Fruit fly (Drosophila melanogaster): Measurements from ENCODE around the gene pkm.
A peak's percentile ranks its signal among the peaks of the same experiment; 100 is the strongest.

The pkm gene

dm6 chrX:11576540-11576939 lies 7.4 kb downstream of the pkm start, which contains the start of gene CG11695 (continued):
- TF ChIP-seq Dll (GFP tag; IDR thresholded peaks at IDR 0.05; ENCODE audit: partially characterized antibody), result no peak
- TF ChIP-seq tx (GFP tag; optimal IDR thresholded peaks at IDR 0.05), result peak; percentile 15
- peak; percentile 39 for TF ChIP-seq CG16815 (GFP tag; optimal IDR thresholded peaks at IDR 0.05)
- TF ChIP-seq CG16813 (GFP tag; IDR thresholded peaks at IDR 0.05; ENCODE audit: partially characterized antibody), result no peak
- TF ChIP-seq Dbx (GFP tag; IDR thresholded peaks at IDR 0.05), result 0 out of 3 replicates have a peak, but pooled peaks have one; percentile 57
- no peak for TF ChIP-seq Dref (GFP tag; IDR thresholded peaks at IDR 0.05)
- no peak for TF ChIP-seq CG1832 (GFP tag; optimal IDR thresholded peaks at IDR 0.05)
- TF ChIP-seq Sry-β (GFP tag; optimal IDR thresholded peaks at IDR 0.05), result peak; percentile 95
- TF ChIP-seq Jarid2 (GFP tag; optimal IDR thresholded peaks at IDR 0.05), result peak; percentile 22
- peak; percentile 81 for TF ChIP-seq lilli (GFP tag; optimal IDR thresholded peaks at IDR 0.05)
- TF ChIP-seq CG9932 (GFP tag; IDR thresholded peaks at IDR 0.05), result peak; percentile 80
- peak; percentile 35 for TF ChIP-seq CG10209 (GFP tag; optimal IDR thresholded peaks at IDR 0.05)
- 0 out of 3 replicates have a peak, but pooled peaks have one; percentile 18 for TF ChIP-seq ken (GFP tag; IDR thresholded peaks at IDR 0.05)
- peak; percentile 3 for TF ChIP-seq Six4 (GFP tag; optimal IDR thresholded peaks at IDR 0.05)
- TF ChIP-seq CG17328 (GFP tag; IDR thresholded peaks at IDR 0.05), result 0 out of 2 replicates have a peak, but pooled peaks have one; percentile 42
- TF ChIP-seq Xrp1 (GFP tag; IDR thresholded peaks at IDR 0.05), result peak; percentile 71
- TF ChIP-seq Med (GFP tag), result peak; percentile 91
- TF ChIP-seq CG2875 (GFP tag; optimal IDR thresholded peaks at IDR 0.05), result no peak
- TF ChIP-seq CG10959 (GFP tag; IDR thresholded peaks at IDR 0.05), result no peak
- TF ChIP-seq TFAM (GFP tag; optimal IDR thresholded peaks at IDR 0.05), result no peak
- peak; percentile 60 for TF ChIP-seq Hr3 (GFP tag; optimal IDR thresholded peaks at IDR 0.05)
- no peak for TF ChIP-seq CG7745 (tag; optimal IDR thresholded peaks at IDR 0.05)
- TF ChIP-seq zfh1 (GFP tag; IDR thresholded peaks at IDR 0.05), result peak; percentile 36; the same call in 1 of the 3 replicates
- TF ChIP-seq CG7357 (GFP tag; IDR thresholded peaks at IDR 0.05), result no peak
- no peak for TF ChIP-seq gcm2 (GFP tag; optimal IDR thresholded peaks at IDR 0.05)
- TF ChIP-seq CG16779 (GFP tag; IDR thresholded peaks at IDR 0.05), result no peak
- TF ChIP-seq CG13424 (tag; optimal IDR thresholded peaks at IDR 0.05), result peak; percentile 78
- TF ChIP-seq salm (tag; optimal IDR thresholded peaks at IDR 0.05), result peak; percentile 27
- TF ChIP-seq rib (GFP tag; IDR thresholded peaks at IDR 0.05), result no peak
- TF ChIP-seq slp2 (GFP tag; optimal IDR thresholded peaks at IDR 0.05), result no peak
- TF ChIP-seq CG8478 (optimal IDR thresholded peaks at IDR 0.05), result no peak
- TF ChIP-seq da (GFP tag; optimal IDR thresholded peaks at IDR 0.05), result no peak
- TF ChIP-seq Lpt (GFP tag; optimal IDR thresholded peaks at IDR 0.05), result no peak
- TF ChIP-seq CG17802 (tag; optimal IDR thresholded peaks at IDR 0.05), result peak; percentile 4
- TF ChIP-seq vvl (GFP tag; IDR thresholded peaks at IDR 0.05), result peak; percentile 52; the same call in 1 of the 2 replicates
- TF ChIP-seq nmo (GFP tag; optimal IDR thresholded peaks at IDR 0.05), result peak; percentile 72
- TF ChIP-seq CG31388 (GFP tag; optimal IDR thresholded peaks at IDR 0.05), result peak; percentile 9
- no peak for TF ChIP-seq Asciz (GFP tag; optimal IDR thresholded peaks at IDR 0.05)
- TF ChIP-seq Nf-YA (GFP tag; IDR thresholded peaks at IDR 0.05), result no peak
- 0 out of 2 replicates have a peak, but pooled peaks have one; percentile 7 for TF ChIP-seq ap (GFP tag; IDR thresholded peaks at IDR 0.05)
- TF ChIP-seq CG7271 (tag; optimal IDR thresholded peaks at IDR 0.05), result no peak
- peak; percentile 50 for TF ChIP-seq Antp (GFP tag; optimal IDR thresholded peaks at IDR 0.05)
- TF ChIP-seq CG4328 (GFP tag; optimal IDR thresholded peaks at IDR 0.05), result peak; percentile 75
- TF ChIP-seq CG11456 (GFP tag; IDR thresholded peaks at IDR 0.05), result peak; percentile 59; the same call in 1 of the 3 replicates
- TF ChIP-seq Dip3 (GFP tag; optimal IDR thresholded peaks at IDR 0.05), result peak; percentile 52
- TF ChIP-seq mld (GFP tag; IDR thresholded peaks at IDR 0.05; ENCODE audit: partially characterized antibody), result no peak
- TF ChIP-seq Dad (GFP tag; optimal IDR thresholded peaks at IDR 0.05), result peak; percentile 8
- TF ChIP-seq CG3847 (GFP tag; IDR thresholded peaks at IDR 0.05), result peak; percentile 78
- peak; percentile 65 for TF ChIP-seq Ada2b (GFP tag; IDR thresholded peaks at IDR 0.05)
- no peak for TF ChIP-seq bigmax (GFP tag; optimal IDR thresholded peaks at IDR 0.05)
- no peak for TF ChIP-seq oc (tag; optimal IDR thresholded peaks at IDR 0.05)
- peak; percentile 40 for TF ChIP-seq pum (GFP tag; optimal IDR thresholded peaks at IDR 0.05)
